Fruit fly (Drosophila melanogaster): ENCODE data around the gene btl.

- TF ChIP-seq Myc (optimal IDR thresholded peaks at IDR 0.05) (no peak), ttk (optimal IDR thresholded peaks at IDR 0.05) (no peak), h (optimal IDR thresholded peaks at IDR 0.05) (no peak), psq (optimal IDR thresholded peaks at IDR 0.05) (no peak), insv (optimal IDR thresholded peaks at IDR 0.05) (no peak), Sin3A (optimal IDR thresholded peaks at IDR 0.05) (no peak)
Observed at dm6 chr3L:14064065-14064414, 11.5 kb upstream of the btl start.
